Worm (Caenorhabditis elegans) whole organism, L4/young adult: Measurements from ENCODE around the gene F49F1.12.

Source experiments
- dao-5 ChIP-seq: sonication (generic microtip); optimal IDR thresholded peaks from 2 replicates; lab custom pipeline; 2016; ENCODE audit warnings: missing genotype, missing genetic modification characterization, moderate library complexity, missing compliant biosample characterization
- him-1 ChIP-seq: sonication (generic microtip); optimal IDR thresholded peaks from 2 replicates; lab custom pipeline; 2016; ENCODE audit warnings: missing genotype, missing genetic modification reagents, missing genetic modification characterization, missing compliant biosample characterization

ce11 chrIV:4135744-4136143 lies 7.1 kb downstream of the F49F1.12 start, which contains the start of gene F49F1.17:
- TF ChIP-seq him-1 (tag; lab: Kevin White, UChicago) = no peak
- no peak for TF ChIP-seq dao-5 (tag; lab: Kevin White, UChicago)
